Fruit fly (Drosophila melanogaster): ENCODE results near the gene CG40228.

CG40228 gene

dm6 chr3L:27083744-27084143 is at the start of gene CG40228:
CG40228 (minus strand) TSS chr3L:27083906.
- TF ChIP-seq CG17801 (GFP tag; optimal IDR thresholded peaks at IDR 0.05; ENCODE audit: partially characterized antibody) = no peak

dm6 chr3L:27093837-27094236 is 10.1 kb upstream of the CG40228 start:
- no peak for TF ChIP-seq CG17801 (GFP tag; optimal IDR thresholded peaks at IDR 0.05; ENCODE audit: partially characterized antibody)

dm6 chr3L:27086696-27087095 is 3.0 kb upstream of the CG40228 start:
- TF ChIP-seq CG17801 (GFP tag; optimal IDR thresholded peaks at IDR 0.05; ENCODE audit: partially characterized antibody) = no peak

dm6 chr3L:27084960-27085359 is 1.3 kb upstream of the CG40228 start:
- no peak for TF ChIP-seq CG17801 (GFP tag; optimal IDR thresholded peaks at IDR 0.05; ENCODE audit: partially characterized antibody)

Measured in ovary, adult (tissue).